Worm (Caenorhabditis elegans) whole organism, midembryonic: Measurements from ENCODE around the gene H12D21.10.

ENCODE experiments used
- cog-1 ChIP-seq: sonication (generic microtip); optimal IDR thresholded peaks from 2 replicates; lab custom pipeline; 2016; ENCODE audit warnings: missing genetic modification characterization, missing compliant biosample characterization
- med-1 ChIP-seq: sonication (generic microtip); optimal IDR thresholded peaks from 2 replicates; lab custom pipeline; 2017; ENCODE audit warnings: missing genetic modification characterization, mild to moderate bottlenecking, missing compliant biosample characterization, antibody characterized with exemption, missing genetic modification reagents; ENCODE audit not compliant: insufficient read depth
- ref-1 ChIP-seq: fragments of 200-800 bp; sonication (Bioruptor generic); conservative IDR thresholded peaks from 2 replicates; pipeline ENCODE4 v1.3.6; 2022; ENCODE audit warnings: missing genetic modification reagents, missing genetic modification characterization, missing compliant biosample characterization
- ztf-23 ChIP-seq: fragments of 200-800 bp; sonication (Bioruptor generic); IDR thresholded peaks from 2 replicates; pipeline ENCODE4 v1.3.6; 2022; ENCODE audit warnings: missing genetic modification reagents, missing genetic modification characterization, missing compliant biosample characterization

ce11 chrV:14868181-14868580 lies 31.4 kb upstream of the H12D21.10 start, which contains the start of gene gcy-14:
- no peak for TF ChIP-seq ztf-23 (GFP tag; lab: Robert Waterston, UW)
- no peak for TF ChIP-seq med-1 (GFP tag; lab: Kevin White, UChicago)
- TF ChIP-seq ref-1 (GFP tag; lab: Robert Waterston, UW), result no peak
- no peak for TF ChIP-seq cog-1 (tag; lab: Kevin White, UChicago)
